Worm (Caenorhabditis elegans): ENCODE results near the gene F42E8.1.

DNA sequence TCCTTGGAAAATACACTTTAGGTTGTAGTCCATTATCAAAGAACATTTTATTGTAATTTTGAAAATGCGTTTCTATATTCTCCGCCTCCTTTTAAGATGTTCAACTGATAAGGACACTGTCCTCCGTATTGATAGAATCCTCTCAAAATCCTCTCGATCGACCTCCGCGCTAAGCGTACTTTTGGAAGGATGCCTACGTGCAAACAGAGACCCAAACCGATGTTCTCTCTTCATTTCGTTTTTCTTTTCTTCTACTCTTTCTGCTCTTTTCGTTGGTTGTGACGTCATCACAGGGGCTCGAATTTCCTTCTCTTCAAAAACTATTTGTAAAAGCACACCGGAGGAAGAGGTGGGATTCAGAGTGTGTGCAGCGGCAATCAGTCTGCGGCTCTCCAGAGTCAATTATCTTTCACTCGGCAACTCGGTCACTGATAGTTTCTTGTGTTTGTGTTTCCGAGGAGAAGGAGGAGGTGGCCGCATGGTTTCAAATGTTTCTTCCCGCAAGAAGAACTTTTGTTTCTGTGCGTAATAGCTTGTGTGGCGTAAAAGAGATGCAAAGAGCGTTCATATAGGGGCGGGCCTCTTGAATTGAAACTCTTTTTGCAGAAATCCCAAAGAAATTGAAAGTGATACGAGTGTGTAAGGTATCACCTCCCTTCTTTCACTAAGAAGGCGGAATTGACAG, 20.6 kb downstream of the F42E8.1 start, which contains the start of gene C34B4.2:
- TF ChIP-seq mdl-1 (tag; optimal IDR thresholded peaks at IDR 0.05) (peak in 1 of 2 experiments; percentile 20), ztf-11 (tag; optimal IDR thresholded peaks at IDR 0.05) (no peak), ceh-82 (tag; optimal IDR thresholded peaks at IDR 0.05) (no peak), R02D3.7 (tag; optimal IDR thresholded peaks at IDR 0.05) (no peak), lin-13 (GFP tag; optimal IDR thresholded peaks at IDR 0.05) (peak; percentile 44)
